Fruit fly (Drosophila melanogaster) whole organism, pupa: ENCODE results near the gene RpL27A.

Experiments used
- CG10348 ChIP-seq: fragments of 200-800 bp; sonication (Bioruptor generic); IDR thresholded peaks from 2 replicates; pipeline ENCODE4 v1.3.6; 2022; ENCODE audit warnings: missing biosample characterization, missing genetic modification characterization
- CG12605 ChIP-seq: fragments of 200-800 bp; sonication (Bioruptor generic); IDR thresholded peaks from 2 replicates; pipeline ENCODE4 v1.3.6; 2022; ENCODE audit warnings: missing biosample characterization, missing genetic modification characterization
- CG13204 ChIP-seq: fragments of 200-800 bp; sonication (Bioruptor generic); optimal IDR thresholded peaks from 2 replicates; lab custom pipeline; 2018; ENCODE audit warnings: missing biosample characterization, mild to moderate bottlenecking, missing genetic modification characterization, moderate library complexity
- CG14655 ChIP-seq: fragments of 200-800 bp; sonication (Bioruptor generic); optimal IDR thresholded peaks from 3 replicates; lab custom pipeline; 2017; ENCODE audit warnings: mild to moderate bottlenecking, missing biosample characterization, missing genetic modification reagents, missing genetic modification characterization
- CG15710 ChIP-seq: fragments of 200-800 bp; sonication (Bioruptor generic); optimal IDR thresholded peaks from 2 replicates; lab custom pipeline; 2018; ENCODE audit warnings: missing biosample characterization, mild to moderate bottlenecking, missing genetic modification characterization, moderate library complexity
- CG17806 ChIP-seq: fragments of 200-800 bp; sonication (Bioruptor generic); optimal IDR thresholded peaks from 2 replicates; lab custom pipeline; 2018; ENCODE audit warnings: missing biosample characterization, mild to moderate bottlenecking, missing genetic modification characterization, moderate library complexity
- CG32121 ChIP-seq: fragments of 200-800 bp; sonication (Bioruptor generic); IDR thresholded peaks from 2 replicates; pipeline ENCODE4 v1.3.6; 2022; ENCODE audit warnings: missing biosample characterization, missing genetic modification characterization
- CG34367 ChIP-seq: fragments of 200-800 bp; sonication (Bioruptor generic); optimal IDR thresholded peaks from 2 replicates; lab custom pipeline; 2018; ENCODE audit warnings: missing biosample characterization, mild to moderate bottlenecking, missing genetic modification characterization
- CG4496 ChIP-seq: fragments of 200-800 bp; sonication (Bioruptor generic); IDR thresholded peaks from 3 replicates; pipeline ENCODE4 v1.3.6; 2022; ENCODE audit warnings: missing biosample characterization, missing genetic modification characterization
- CG8159 ChIP-seq: fragments of 200-800 bp; sonication (Bioruptor generic); optimal IDR thresholded peaks from 3 replicates; lab custom pipeline; 2018; ENCODE audit warnings: missing biosample characterization, mild to moderate bottlenecking, missing genetic modification characterization, moderate library complexity
- CG8301 ChIP-seq: fragments of 200-800 bp; sonication (Bioruptor generic); optimal IDR thresholded peaks from 2 replicates; lab custom pipeline; 2018; ENCODE audit warnings: missing biosample characterization, mild to moderate bottlenecking, missing genetic modification characterization
- CG9948 ChIP-seq: fragments of 200-800 bp; sonication (Bioruptor generic); optimal IDR thresholded peaks from 2 replicates; lab custom pipeline; 2018; ENCODE audit warnings: missing biosample characterization, mild to moderate bottlenecking, missing genetic modification characterization, moderate library complexity
- D1 ChIP-seq: fragments of 200-800 bp; sonication (Bioruptor generic); optimal IDR thresholded peaks from 2 replicates; lab custom pipeline; 2018; ENCODE audit warnings: missing biosample characterization, mild to moderate bottlenecking, missing genetic modification characterization, moderate library complexity
- EcR ChIP-seq: fragments of 200-800 bp; sonication (Bioruptor generic); optimal IDR thresholded peaks from 3 replicates; lab custom pipeline; 2019; ENCODE audit warnings: missing biosample characterization, missing genetic modification characterization, mild to moderate bottlenecking, moderate library complexity, missing genetic modification reagents
- Ets98B ChIP-seq: fragments of 200-800 bp; sonication (Bioruptor generic); IDR thresholded peaks from 2 replicates; pipeline ENCODE4 v1.3.6; 2022; ENCODE audit warnings: missing biosample characterization, missing genetic modification characterization
- Pif1A ChIP-seq: fragments of 200-800 bp; sonication (Bioruptor generic); optimal IDR thresholded peaks from 3 replicates; lab custom pipeline; 2016; ENCODE audit warnings: missing biosample characterization, missing genetic modification characterization
- Pif1B ChIP-seq: fragments of 200-800 bp; sonication (Bioruptor generic); optimal IDR thresholded peaks from 3 replicates; lab custom pipeline; 2016; ENCODE audit warnings: missing biosample characterization, missing genetic modification characterization
- Snoo ChIP-seq: fragments of 200-800 bp; sonication (Bioruptor generic); optimal IDR thresholded peaks from 3 replicates; lab custom pipeline; 2017; ENCODE audit warnings: missing biosample characterization, mild to moderate bottlenecking, missing genetic modification characterization, inconsistent platforms
- fd96Ca ChIP-seq: fragments of 200-800 bp; sonication (Bioruptor generic); IDR thresholded peaks from 3 replicates; pipeline ENCODE4 v1.3.6; 2022; ENCODE audit warnings: missing biosample characterization, missing genetic modification characterization
- gl ChIP-seq: fragments of 200-800 bp; sonication (Bioruptor generic); optimal IDR thresholded peaks from 2 replicates; lab custom pipeline; 2018; ENCODE audit warnings: missing biosample characterization, mild to moderate bottlenecking, missing genetic modification characterization
- rn ChIP-seq: fragments of 200-800 bp; sonication (Bioruptor generic); IDR thresholded peaks from 2 replicates; pipeline ENCODE4 v1.3.6; 2022; ENCODE audit warnings: missing biosample characterization, missing genetic modification characterization

The RpL27A gene

dm6 chr2L:4463323-4463722 is 5.2 kb upstream of the RpL27A start, which contains the start of the genes CG15443 and Paris:
CG15443 (minus strand) TSS chr2L:4463447.
Paris (plus strand) TSS chr2L:4463611.
- 0 out of 2 replicates have a peak, but pooled peaks have one; percentile 39 for TF ChIP-seq CG12605
- TF ChIP-seq CG8301 (tag; lab: Kevin White, UChicago): no peak
- TF ChIP-seq CG9948 (tag; lab: Kevin White, UChicago): no peak
- no peak for TF ChIP-seq CG32121
- TF ChIP-seq, all 21 proteins: peak for 1

- no peak for TF ChIP-seq Ets98B (GFP tag; lab: Robert Waterston, UW)
- no peak for TF ChIP-seq Pif1A (GFP tag; lab: Kevin White, UChicago)
- peak; percentile 22 for TF ChIP-seq EcR
- TF ChIP-seq CG4496 (GFP tag; lab: Robert Waterston, UW): no peak
- no peak for TF ChIP-seq CG8301 (tag; lab: Kevin White, UChicago)
- no peak for TF ChIP-seq CG13204 (GFP tag; lab: Kevin White, UChicago)
- peak; percentile 8 for TF ChIP-seq CG15710 (tag; lab: Kevin White, UChicago)
Observed at dm6 chr2L:4459543-4459942, 1.4 kb upstream of the RpL27A start, which contains the start of the genes mRpL27 and CG15435. mRpL27 (minus strand) TSS chr2L:4459638. CG15435 (plus strand) TSS chr2L:4459729.

- TF ChIP-seq CG32121 (peak; percentile 40; the same call in 1 of the 2 replicates), D1 (tag; lab: Kevin White, UChicago) (no peak), CG4496 (GFP tag; lab: Robert Waterston, UW) (no peak), CG8159 (tag; lab: Kevin White, UChicago) (peak; percentile 26), EcR (peak; percentile 71), gl (tag; lab: Kevin White, UChicago) (no peak), CG15710 (tag; lab: Kevin White, UChicago) (no peak), Pif1A (GFP tag; lab: Kevin White, UChicago) (no peak)
Observed at dm6 chr2L:4456539-4456994, 1.6 kb downstream of the RpL27A start, which contains the start of gene Gs1l. Gs1l (minus strand) TSS chr2L:4456807.

dm6 chr2L:4454009-4454689 is 4.0 kb downstream of the RpL27A start, which contains the start of the genes Secp43 and ND-B8:
Secp43 (minus strand) TSS chr2L:4454453.
ND-B8 (plus strand) TSS chr2L:4454626.
- TF ChIP-seq fd96Ca (GFP tag; lab: Robert Waterston, UW) (no peak), rn (GFP tag; lab: Robert Waterston, UW) (no peak), D1 (tag; lab: Kevin White, UChicago) (no peak), CG8159 (tag; lab: Kevin White, UChicago) (no peak)

- no peak for TF ChIP-seq CG9948 (tag; lab: Kevin White, UChicago)
Observed at dm6 chr2L:4452798-4453197, 5.4 kb downstream of the RpL27A start, which contains the start of gene CG15439. CG15439 (minus strand) TSS chr2L:4453038.

- no peak for TF ChIP-seq Pif1A (GFP tag; lab: Kevin White, UChicago)
- TF ChIP-seq CG8159 (tag; lab: Kevin White, UChicago): peak; percentile 99
- peak; percentile 97 for TF ChIP-seq Snoo (tag; lab: Kevin White, UChicago)
- TF ChIP-seq D1 (tag; lab: Kevin White, UChicago): peak; percentile 99
- peak; percentile 96 for TF ChIP-seq gl (tag; lab: Kevin White, UChicago)
- TF ChIP-seq CG8301 (tag; lab: Kevin White, UChicago): peak; percentile 99
- peak; percentile 96 for TF ChIP-seq Pif1B (GFP tag; lab: Kevin White, UChicago)
- peak; percentile 99 for TF ChIP-seq Ets98B (GFP tag; lab: Robert Waterston, UW)
- peak; percentile 99 for TF ChIP-seq CG32121
- TF ChIP-seq CG4496 (GFP tag; lab: Robert Waterston, UW): peak; percentile 99
- peak; percentile 81 for TF ChIP-seq CG10348 (GFP tag; lab: Robert Waterston, UW)
- TF ChIP-seq CG9948 (tag; lab: Kevin White, UChicago): peak; percentile 98
- peak; percentile 30 for TF ChIP-seq EcR
- TF ChIP-seq CG12605: peak; percentile 98
- peak; percentile 100 for TF ChIP-seq CG17806 (tag; lab: Kevin White, UChicago)
- TF ChIP-seq CG15710 (tag; lab: Kevin White, UChicago): peak; percentile 90
- TF ChIP-seq rn (GFP tag; lab: Robert Waterston, UW): peak; percentile 98
- no peak for TF ChIP-seq CG13204 (GFP tag; lab: Kevin White, UChicago)
- TF ChIP-seq CG34367 (tag; lab: Kevin White, UChicago): peak; percentile 88
- TF ChIP-seq CG14655: peak; percentile 99
- peak; percentile 97 for TF ChIP-seq fd96Ca (GFP tag; lab: Robert Waterston, UW)
Observed at dm6 chr2L:4448582-4449016, 9.6 kb downstream of the RpL27A start, which contains the start of gene MFS18. MFS18 (minus strand) TSS chr2L:4448635.

dm6 chr2L:4444457-4444856 is 13.7 kb downstream of the RpL27A start, which contains the start of the genes morgue and Elp3:
morgue (minus strand) TSS chr2L:4444680.
Elp3 (plus strand) TSS chr2L:4444732.
- no peak for TF ChIP-seq rn (GFP tag; lab: Robert Waterston, UW)
- no peak for TF ChIP-seq CG8159 (tag; lab: Kevin White, UChicago)
- TF ChIP-seq CG10348 (GFP tag; lab: Robert Waterston, UW): no peak
- no peak for TF ChIP-seq EcR
- TF ChIP-seq D1 (tag; lab: Kevin White, UChicago): no peak
- TF ChIP-seq gl (tag; lab: Kevin White, UChicago): no peak
- TF ChIP-seq Pif1A (GFP tag; lab: Kevin White, UChicago): no peak
